Fruit fly (Drosophila melanogaster) whole organism, embryonic: ENCODE results near the gene CCHa1.

Source experiments
- Awh ChIP-seq: fragments of 200-800 bp; sonication (Bioruptor generic); IDR thresholded peaks from 2 replicates; pipeline ENCODE4, ENCODE4 v1.3.6; 2022; ENCODE audit warnings: missing biosample characterization, missing genetic modification characterization
- CG10267 ChIP-seq: fragments of 200-800 bp; sonication (Bioruptor generic); optimal IDR thresholded peaks from 2 replicates; lab custom pipeline; 2018; ENCODE audit warnings: missing biosample characterization, mild to moderate bottlenecking, missing genetic modification characterization, moderate library complexity
- CG10462 ChIP-seq: fragments of 200-800 bp; sonication (Bioruptor generic); optimal IDR thresholded peaks from 2 replicates; lab custom pipeline; 2016; ENCODE audit warnings: missing biosample characterization, missing genetic modification characterization
- CG11247 ChIP-seq: fragments of 200-800 bp; sonication (Bioruptor generic); IDR thresholded peaks from 2 replicates; pipeline ENCODE4 v1.3.6; 2022; ENCODE audit warnings: missing biosample characterization, missing genetic modification characterization
- CG11696 ChIP-seq: fragments of 200-800 bp; sonication (Bioruptor generic); IDR thresholded peaks from 2 replicates; pipeline ENCODE4 v1.3.6; 2022; ENCODE audit warnings: missing biosample characterization, missing genetic modification characterization
- CG12942 ChIP-seq: fragments of 200-800 bp; sonication (Bioruptor generic); optimal IDR thresholded peaks from 3 replicates; lab custom pipeline; 2016; ENCODE audit warnings: missing biosample characterization, missing genetic modification characterization
- CG14965 ChIP-seq: fragments of 200-800 bp; sonication (Bioruptor generic); optimal IDR thresholded peaks from 2 replicates; lab custom pipeline; 2016; ENCODE audit warnings: missing biosample characterization, missing genetic modification characterization, borderline replicate concordance
- CG17385 ChIP-seq: fragments of 200-800 bp; sonication (Bioruptor generic); optimal IDR thresholded peaks from 3 replicates; lab custom pipeline; 2018; ENCODE audit warnings: missing biosample characterization, mild to moderate bottlenecking, missing genetic modification characterization
- CG17612 ChIP-seq: fragments of 200-800 bp; sonication (Bioruptor generic); IDR thresholded peaks from 2 replicates; pipeline ENCODE4 v1.3.6; 2022; ENCODE audit warnings: missing biosample characterization, missing genetic modification characterization
- CG30403 ChIP-seq: fragments of 200-800 bp; sonication (Bioruptor generic); optimal IDR thresholded peaks from 3 replicates; lab custom pipeline; 2016; ENCODE audit warnings: missing biosample characterization, missing genetic modification characterization
- CG4328 ChIP-seq: fragments of 200-800 bp; sonication (Bioruptor generic); optimal IDR thresholded peaks from 3 replicates; lab custom pipeline; 2017; ENCODE audit warnings: missing biosample characterization, missing genetic modification reagents, missing genetic modification characterization
- CG9727 ChIP-seq: fragments of 200-800 bp; sonication (Bioruptor generic); optimal IDR thresholded peaks from 3 replicates; lab custom pipeline; 2017; ENCODE audit warnings: missing biosample characterization, mild to moderate bottlenecking, missing genetic modification characterization
- CG9932 ChIP-seq: fragments of 200-800 bp; sonication (Bioruptor generic); IDR thresholded peaks from 2 replicates; pipeline ENCODE4 v1.3.6; 2022; ENCODE audit warnings: missing biosample characterization, missing genetic modification characterization
- CTCF ChIP-seq: fragments of 200-800 bp; sonication (Bioruptor generic); optimal IDR thresholded peaks from 2 replicates; lab custom pipeline; 2017; ENCODE audit warnings: missing biosample characterization, mild to moderate bottlenecking, missing genetic modification characterization, moderate library complexity
- CkIIα-i1 ChIP-seq: fragments of 200-800 bp; sonication (Bioruptor generic); IDR thresholded peaks from 2 replicates; pipeline ENCODE4 v1.3.6; 2022; ENCODE audit warnings: missing biosample characterization, missing genetic modification characterization
- CrebB ChIP-seq: fragments of 200-800 bp; sonication (Bioruptor generic); optimal IDR thresholded peaks from 3 replicates; lab custom pipeline; 2018; ENCODE audit warnings: missing biosample characterization, mild to moderate bottlenecking, missing genetic modification characterization
- Dbx ChIP-seq: fragments of 200-800 bp; sonication (Bioruptor generic); IDR thresholded peaks from 3 replicates; pipeline ENCODE4 v1.3.6; 2022; ENCODE audit warnings: missing biosample characterization, missing genetic modification characterization
- Deaf1 ChIP-seq: fragments of 200-800 bp; optimal IDR thresholded peaks from 3 replicates; lab custom pipeline; 2019; ENCODE audit warnings: missing biosample characterization, mild to moderate bottlenecking, missing genetic modification characterization, moderate library complexity
- Dp ChIP-seq: fragments of 200-800 bp; sonication (Bioruptor generic); optimal IDR thresholded peaks from 2 replicates; lab custom pipeline; 2018; ENCODE audit warnings: missing biosample characterization, mild to moderate bottlenecking, missing genetic modification characterization, moderate library complexity
- E2f1 ChIP-seq: fragments of 200-800 bp; sonication (Bioruptor generic); IDR thresholded peaks from 2 replicates; pipeline ENCODE4 v1.3.6; 2022; ENCODE audit warnings: missing biosample characterization, missing genetic modification characterization
- Gug ChIP-seq: fragments of 200-800 bp; sonication (Bioruptor generic); IDR thresholded peaks from 4 replicates; pipeline ENCODE4 v1.3.6; 2022; ENCODE audit warnings: missing biosample characterization, missing genetic modification characterization
- H15 ChIP-seq: fragments of 200-800 bp; sonication (Bioruptor generic); IDR thresholded peaks from 3 replicates; pipeline ENCODE4 v1.3.6; 2022; ENCODE audit warnings: missing biosample characterization, missing genetic modification characterization
- H2.0 ChIP-seq: fragments of 200-800 bp; sonication (Bioruptor generic); IDR thresholded peaks from 2 replicates; pipeline ENCODE4 v1.3.6; 2022; ENCODE audit warnings: missing biosample characterization, missing genetic modification characterization
- HLH4C ChIP-seq: fragments of 200-800 bp; sonication (Bioruptor generic); IDR thresholded peaks from 3 replicates; pipeline ENCODE4 v1.3.6; 2022; ENCODE audit warnings: missing biosample characterization, missing genetic modification characterization; ENCODE audit not compliant: partially characterized antibody
- Jarid2 ChIP-seq: fragments of 200-800 bp; sonication (Bioruptor generic); optimal IDR thresholded peaks from 3 replicates; lab custom pipeline; 2017; ENCODE audit warnings: mild to moderate bottlenecking, missing biosample characterization, missing genetic modification reagents, missing genetic modification characterization
- Max ChIP-seq: fragments of 200-800 bp; sonication (Bioruptor generic); optimal IDR thresholded peaks from 2 replicates; lab custom pipeline; 2016; ENCODE audit warnings: missing biosample characterization, mild to moderate bottlenecking, missing genetic modification characterization
- NC2β ChIP-seq: fragments of 200-800 bp; sonication (Bioruptor generic); optimal IDR thresholded peaks from 2 replicates; lab custom pipeline; 2016; ENCODE audit warnings: missing biosample characterization, missing genetic modification characterization
- Rx ChIP-seq: fragments of 200-800 bp; sonication (Bioruptor generic); IDR thresholded peaks from 2 replicates; pipeline ENCODE4 v1.3.6; 2022; ENCODE audit warnings: missing biosample characterization, missing genetic modification characterization
- Sry-δ ChIP-seq: fragments of 200-800 bp; sonication (Bioruptor generic); optimal IDR thresholded peaks from 2 replicates; lab custom pipeline; 2016; ENCODE audit warnings: missing biosample characterization, missing genetic modification characterization
- ab ChIP-seq: fragments of 200-800 bp; sonication (Bioruptor generic); optimal IDR thresholded peaks from 2 replicates; lab custom pipeline; 2016; ENCODE audit warnings: missing biosample characterization, missing genetic modification characterization
- bcd ChIP-seq: fragments of 200-800 bp; sonication (Bioruptor generic); optimal IDR thresholded peaks from 2 replicates; lab custom pipeline; 2017; ENCODE audit warnings: missing biosample characterization, mild to moderate bottlenecking, missing genetic modification characterization
- fd3F ChIP-seq: fragments of 200-800 bp; sonication (Bioruptor generic); optimal IDR thresholded peaks from 2 replicates; lab custom pipeline; 2018; ENCODE audit warnings: missing biosample characterization, mild to moderate bottlenecking, missing genetic modification characterization, moderate library complexity
- gt ChIP-seq: fragments of 200-800 bp; sonication (Bioruptor generic); IDR thresholded peaks from 2 replicates; pipeline ENCODE4 v1.3.6; 2022; ENCODE audit warnings: missing biosample characterization, missing genetic modification characterization
- insv ChIP-seq, 2 experiments: fragments of 200-800 bp; sonication (Bioruptor generic); optimal IDR thresholded peaks; 3 replicates each; lab custom pipeline; 2016 to 2018; ENCODE audit warnings: missing biosample characterization in 2 of 2, missing genetic modification characterization in 2 of 2
- ken ChIP-seq: fragments of 200-800 bp; sonication (Bioruptor generic); IDR thresholded peaks from 3 replicates; pipeline ENCODE4 v1.3.6; 2022; ENCODE audit warnings: missing biosample characterization, missing genetic modification characterization
- onecut ChIP-seq: fragments of 200-800 bp; sonication (Bioruptor generic); IDR thresholded peaks from 2 replicates; pipeline ENCODE4 v1.3.6; 2022; ENCODE audit warnings: missing biosample characterization, missing genetic modification characterization
- pan ChIP-seq, 4 experiments: fragments of >200 bp in 3 of 4; fragments of 200-800 bp in 1 of 4; sonication (Bioruptor generic) in 1 of 4; optimal IDR thresholded peaks in 3 of 4; IDR thresholded peaks in 1 of 4; 2 replicates each; pipeline versions ENCODE4 v1.3.6 to Lab custom; 2017 to 2022; ENCODE audit warnings: missing biosample characterization in 2 of 4, missing genetic modification characterization in 2 of 4, mixed read lengths in 1 of 4
- pb ChIP-seq: fragments of 200-800 bp; sonication (Bioruptor generic); optimal IDR thresholded peaks from 3 replicates; lab custom pipeline; 2016; ENCODE audit warnings: missing biosample characterization, missing genetic modification characterization
- psq ChIP-seq: fragments of 200-800 bp; sonication (Bioruptor generic); optimal IDR thresholded peaks from 2 replicates; lab custom pipeline; 2017; ENCODE audit warnings: missing biosample characterization, missing genetic modification characterization
- pum ChIP-seq: fragments of 200-800 bp; sonication (Bioruptor generic); optimal IDR thresholded peaks from 2 replicates; lab custom pipeline; 2016; ENCODE audit warnings: missing biosample characterization, missing genetic modification characterization
- rib ChIP-seq: fragments of 200-800 bp; sonication (Bioruptor generic); IDR thresholded peaks from 2 replicates; pipeline ENCODE4 v1.3.6; 2022; ENCODE audit warnings: missing biosample characterization, missing genetic modification characterization
- sc ChIP-seq, 3 experiments: fragments of >200 bp in 2 of 3; fragments of 200-800 bp in 1 of 3; sonication (Bioruptor generic) in 1 of 3; optimal IDR thresholded peaks; 2 replicates in 2 of 3; 3 replicates in 1 of 3; lab custom pipeline; 2017; ENCODE audit warnings: mild to moderate bottlenecking in 1 of 3, missing biosample characterization in 1 of 3, missing genetic modification characterization in 1 of 3, missing genetic modification reagents in 1 of 3
- schlank ChIP-seq: fragments of 200-800 bp; sonication (Bioruptor generic); optimal IDR thresholded peaks from 2 replicates; lab custom pipeline; 2018; ENCODE audit warnings: missing biosample characterization, mild to moderate bottlenecking, missing genetic modification characterization
- seq ChIP-seq: fragments of 200-800 bp; sonication (Bioruptor generic); IDR thresholded peaks from 2 replicates; pipeline ENCODE4 v1.3.6; 2022; ENCODE audit warnings: missing biosample characterization, missing genetic modification characterization
- sim ChIP-seq: fragments of 200-800 bp; sonication (Bioruptor generic); IDR thresholded peaks from 2 replicates; pipeline ENCODE4 v1.3.6; 2022; ENCODE audit warnings: missing biosample characterization, missing genetic modification characterization
- slbo ChIP-seq: fragments of 200-800 bp; sonication (Bioruptor generic); IDR thresholded peaks from 2 replicates; pipeline ENCODE4 v1.3.6; 2022; ENCODE audit warnings: missing biosample characterization, missing genetic modification characterization
- sqz ChIP-seq: fragments of 200-800 bp; sonication (Bioruptor generic); optimal IDR thresholded peaks from 3 replicates; lab custom pipeline; 2018; ENCODE audit warnings: missing biosample characterization, mild to moderate bottlenecking, missing genetic modification characterization
- tna ChIP-seq: fragments of 200-800 bp; sonication (Bioruptor generic); IDR thresholded peaks from 2 replicates; pipeline ENCODE4 v1.3.6; 2022; ENCODE audit warnings: missing biosample characterization, missing genetic modification characterization; ENCODE audit not compliant: partially characterized antibody
- vnd ChIP-seq: fragments of 200-800 bp; sonication (Bioruptor generic); IDR thresholded peaks from 3 replicates; pipeline ENCODE4 v1.3.6; 2022; ENCODE audit warnings: missing biosample characterization, missing genetic modification characterization; ENCODE audit not compliant: partially characterized antibody

The CCHa1 gene

dm6 chr3R:14056320-14057053, 40.1 kb downstream of the CCHa1 start, which contains the start of gene foxo (continued):
- TF ChIP-seq ab (GFP tag; lab: Kevin White, UChicago) (no peak), CG9727 (GFP tag; lab: Kevin White, UChicago) (peak; percentile 88), tna (peak; percentile 34; the same call in 1 of the 2 replicates), Jarid2 (peak; percentile 89), Gug (GFP tag; lab: Robert Waterston, UW) (no peak; the same call in 3 of the 4 replicates), bcd (GFP tag; lab: Kevin White, UChicago) (peak; percentile 85), sim (no peak), CrebB (tag; lab: Kevin White, UChicago) (peak; percentile 10), onecut (GFP tag; lab: Robert Waterston, UW) (peak; percentile 59; the same call in 1 of the 2 replicates), Dp (GFP tag; lab: Kevin White, UChicago) (no peak), Dbx (GFP tag; lab: Robert Waterston, UW) (no peak; the same call in 1 of the 3 replicates), CG11696 (GFP tag; lab: Robert Waterston, UW) (peak; percentile 97), CG12942 (GFP tag; lab: Kevin White, UChicago) (peak; percentile 53), H15 (no peak), Awh (GFP tag; lab: Robert Waterston, UW) (no peak; the same call in 1 of the 2 replicates), CG17612 (GFP tag; lab: Robert Waterston, UW) (no peak), psq (GFP tag; lab: Kevin White, UChicago) (no peak), Sry-δ (no peak), fd3F (peak; percentile 77), CG14965 (no peak), slbo (GFP tag; lab: Robert Waterston, UW) (peak; percentile 53), E2f1 (GFP tag; lab: Robert Waterston, UW) (no peak; the same call in none of the 2 replicates), CTCF (GFP tag; lab: Kevin White, UChicago) (peak; percentile 19), schlank (no peak), CG30403 (GFP tag; lab: Kevin White, UChicago) (peak; percentile 88), vnd (GFP tag; lab: Robert Waterston, UW) (no peak), H2.0 (0 out of 2 replicates have a peak, but pooled peaks have one; percentile 21), sc (optimal IDR thresholded peaks at IDR 0.05; lab: Kevin White, UChicago) (no peak), sc (GFP tag; optimal IDR thresholded peaks at IDR 0.05; lab: Kevin White, UChicago) (peak; percentile 59), Rx (no peak), rib (GFP tag; lab: Robert Waterston, UW) (peak; percentile 72), CG17385 (peak; percentile 86), HLH4C (GFP tag; lab: Robert Waterston, UW) (no peak), CG9932 (GFP tag; lab: Robert Waterston, UW) (peak; percentile 66), CG11247 (GFP tag; lab: Robert Waterston, UW) (no peak), insv (GFP tag; optimal IDR thresholded peaks at IDR 0.05; lab: Kevin White, UChicago) (no peak), pb (GFP tag; lab: Kevin White, UChicago) (no peak), gt (GFP tag; lab: Robert Waterston, UW) (no peak), ken (GFP tag; lab: Robert Waterston, UW) (peak; percentile 24; the same call in 2 of the 3 replicates), sqz (GFP tag; lab: Kevin White, UChicago) (peak; percentile 62), Deaf1 (tag; lab: Kevin White, UChicago) (peak; percentile 97), pum (GFP tag; lab: Kevin White, UChicago) (no peak), CG10267 (peak; percentile 80), Max (peak; percentile 8), pan (optimal IDR thresholded peaks at IDR 0.05; lab: Kevin White, UChicago) (no peak), pan (GFP tag; optimal IDR thresholded peaks at IDR 0.05 in 1 of 2, IDR thresholded peaks at IDR 0.05 in 1 of 2) (peak in 1 of 2 experiments; percentile 55), CkIIα-i1 (GFP tag; lab: Robert Waterston, UW) (no peak), NC2β (GFP tag; lab: Kevin White, UChicago) (no peak), CG10462 (peak; percentile 46), CG4328 (peak; percentile 77), seq (GFP tag; lab: Robert Waterston, UW) (no peak; the same call in 1 of the 2 replicates)
